Fruit fly (Drosophila melanogaster) whole organism, prepupa: ENCODE data around the gene disp.

ENCODE experiments used
- Blimp-1 ChIP-seq: fragments of 200-800 bp; sonication (Bioruptor generic); optimal IDR thresholded peaks from 3 replicates; lab custom pipeline; 2017; ENCODE audit warnings: missing biosample characterization, missing genetic modification characterization, mild to moderate bottlenecking, moderate library complexity, missing genetic modification reagents
- CG11294 ChIP-seq: fragments of 200-800 bp; sonication (Bioruptor generic); IDR thresholded peaks from 2 replicates; pipeline ENCODE4 v1.3.6; 2022; ENCODE audit warnings: missing biosample characterization, missing genetic modification characterization
- CG11762 ChIP-seq: fragments of 200-800 bp; sonication (Bioruptor generic); optimal IDR thresholded peaks from 3 replicates; lab custom pipeline; 2016; ENCODE audit warnings: missing biosample characterization, missing genetic modification characterization; ENCODE audit not compliant: insufficient read depth
- CG11902 ChIP-seq: fragments of 200-800 bp; sonication (Bioruptor generic); optimal IDR thresholded peaks from 3 replicates; lab custom pipeline; 2016; ENCODE audit warnings: missing biosample characterization, missing genetic modification characterization
- CG15336 ChIP-seq: fragments of 200-800 bp; sonication (Bioruptor generic); IDR thresholded peaks from 2 replicates; pipeline ENCODE4 v1.3.6; 2022; ENCODE audit warnings: missing biosample characterization, missing genetic modification characterization
- CG1621 ChIP-seq: fragments of 200-800 bp; sonication (Bioruptor generic); optimal IDR thresholded peaks from 3 replicates; lab custom pipeline; 2018; ENCODE audit warnings: missing biosample characterization, mild to moderate bottlenecking, missing genetic modification characterization
- CG16779 ChIP-seq: fragments of 200-800 bp; sonication (Bioruptor generic); optimal IDR thresholded peaks from 3 replicates; lab custom pipeline; 2017; ENCODE audit warnings: missing biosample characterization, mild to moderate bottlenecking, missing genetic modification characterization
- CG3032 ChIP-seq: fragments of 200-800 bp; optimal IDR thresholded peaks from 2 replicates; lab custom pipeline; 2019; ENCODE audit warnings: missing biosample characterization, mild to moderate bottlenecking, missing genetic modification characterization, moderate library complexity
- CG31627 ChIP-seq: fragments of 200-800 bp; sonication (Bioruptor generic); optimal IDR thresholded peaks from 3 replicates; lab custom pipeline; 2016; ENCODE audit warnings: missing biosample characterization, missing genetic modification characterization
- CG32006 ChIP-seq: fragments of 200-800 bp; sonication (Bioruptor generic); optimal IDR thresholded peaks from 3 replicates; lab custom pipeline; 2017; ENCODE audit warnings: missing biosample characterization, mild to moderate bottlenecking, missing genetic modification characterization
- CG34406 ChIP-seq: fragments of 200-800 bp; sonication (Bioruptor generic); optimal IDR thresholded peaks from 3 replicates; lab custom pipeline; 2016; ENCODE audit warnings: missing biosample characterization, missing genetic modification characterization
- CG3919 ChIP-seq: fragments of 200-800 bp; sonication (Bioruptor generic); optimal IDR thresholded peaks from 3 replicates; lab custom pipeline; 2016; ENCODE audit warnings: missing biosample characterization, missing genetic modification characterization
- CG6163 ChIP-seq: fragments of 200-800 bp; sonication (Bioruptor generic); IDR thresholded peaks from 3 replicates; pipeline ENCODE4 v1.3.6; 2022; ENCODE audit warnings: missing biosample characterization, missing genetic modification characterization
- CG6276 ChIP-seq: fragments of 200-800 bp; sonication (Bioruptor generic); optimal IDR thresholded peaks from 2 replicates; lab custom pipeline; 2017; ENCODE audit warnings: missing biosample characterization, mild to moderate bottlenecking, missing genetic modification characterization
- CG6792 ChIP-seq: fragments of 200-800 bp; sonication (Bioruptor generic); optimal IDR thresholded peaks from 3 replicates; lab custom pipeline; 2016; ENCODE audit warnings: missing biosample characterization, missing genetic modification characterization
- CG6808 ChIP-seq: fragments of 200-800 bp; sonication (Bioruptor generic); optimal IDR thresholded peaks from 3 replicates; lab custom pipeline; 2017; ENCODE audit warnings: missing biosample characterization, missing genetic modification characterization, mild to moderate bottlenecking, moderate library complexity, missing genetic modification reagents
- CG6854 ChIP-seq: fragments of 200-800 bp; sonication (Bioruptor generic); optimal IDR thresholded peaks from 2 replicates; lab custom pipeline; 2017; ENCODE audit warnings: missing biosample characterization, mild to moderate bottlenecking, missing genetic modification characterization
- CG7368 ChIP-seq: fragments of 200-800 bp; sonication (Bioruptor generic); optimal IDR thresholded peaks from 3 replicates; lab custom pipeline; 2016; ENCODE audit warnings: missing biosample characterization, missing genetic modification characterization
- CG8119 ChIP-seq: fragments of 200-800 bp; sonication (Bioruptor generic); IDR thresholded peaks from 3 replicates; pipeline ENCODE4 v1.3.6; 2022; ENCODE audit warnings: missing biosample characterization, missing genetic modification characterization
- CG8319 ChIP-seq: fragments of 200-800 bp; sonication (Bioruptor generic); optimal IDR thresholded peaks from 3 replicates; lab custom pipeline; 2016; ENCODE audit warnings: missing biosample characterization, missing genetic modification characterization
- CG8632 ChIP-seq: fragments of 200-800 bp; sonication (Bioruptor generic); optimal IDR thresholded peaks from 3 replicates; lab custom pipeline; 2016; ENCODE audit warnings: missing biosample characterization, missing genetic modification characterization
- CG9139 ChIP-seq: fragments of 200-800 bp; sonication (Bioruptor generic); optimal IDR thresholded peaks from 3 replicates; lab custom pipeline; 2017; ENCODE audit warnings: missing biosample characterization, mild to moderate bottlenecking, missing genetic modification characterization
- Eip93F ChIP-seq: fragments of 200-800 bp; sonication (Bioruptor generic); optimal IDR thresholded peaks from 2 replicates; lab custom pipeline; 2016; ENCODE audit warnings: missing biosample characterization, mild to moderate bottlenecking, missing genetic modification characterization
- Ets21C ChIP-seq: fragments of 200-800 bp; sonication (Bioruptor generic); optimal IDR thresholded peaks from 3 replicates; lab custom pipeline; 2016; ENCODE audit warnings: missing biosample characterization, missing genetic modification characterization
- Ets96B ChIP-seq: fragments of 200-800 bp; optimal IDR thresholded peaks from 2 replicates; lab custom pipeline; 2019; ENCODE audit warnings: missing biosample characterization, mild to moderate bottlenecking, missing genetic modification characterization, moderate library complexity
- Gug ChIP-seq: fragments of 200-800 bp; sonication (Bioruptor generic); IDR thresholded peaks from 2 replicates; pipeline ENCODE4 v1.3.6; 2022; ENCODE audit warnings: missing biosample characterization, missing genetic modification characterization
- Hr38 ChIP-seq: sonication (Bioruptor generic); optimal IDR thresholded peaks from 2 replicates; lab custom pipeline; 2016; ENCODE audit warnings: missing biosample characterization, missing genetic modification characterization
- Hr39 ChIP-seq: fragments of 200-800 bp; sonication (Bioruptor generic); optimal IDR thresholded peaks from 2 replicates; lab custom pipeline; 2016; ENCODE audit warnings: missing biosample characterization, missing genetic modification characterization
- Hr4 ChIP-seq: fragments of 200-800 bp; sonication (Bioruptor generic); optimal IDR thresholded peaks from 3 replicates; lab custom pipeline; 2016; ENCODE audit warnings: missing biosample characterization, missing genetic modification characterization
- Lpt ChIP-seq: fragments of 200-800 bp; sonication (Bioruptor generic); optimal IDR thresholded peaks from 3 replicates; lab custom pipeline; 2016; ENCODE audit warnings: missing biosample characterization, missing genetic modification characterization
- Met ChIP-seq: fragments of 200-800 bp; sonication (Bioruptor generic); optimal IDR thresholded peaks from 3 replicates; lab custom pipeline; 2016; ENCODE audit warnings: missing biosample characterization, missing genetic modification characterization
- OdsH ChIP-seq: fragments of 200-800 bp; sonication (Bioruptor generic); optimal IDR thresholded peaks from 3 replicates; lab custom pipeline; 2016; ENCODE audit warnings: missing biosample characterization, missing genetic modification characterization
- Sox102F ChIP-seq: fragments of 200-800 bp; sonication (Bioruptor generic); optimal IDR thresholded peaks from 2 replicates; lab custom pipeline; 2016; ENCODE audit warnings: missing biosample characterization, mild to moderate bottlenecking, missing genetic modification characterization
- Sox15 ChIP-seq: fragments of 200-800 bp; sonication (Bioruptor generic); optimal IDR thresholded peaks from 3 replicates; lab custom pipeline; 2016; ENCODE audit warnings: missing biosample characterization, missing genetic modification characterization
- achi ChIP-seq: fragments of 200-800 bp; sonication (Bioruptor generic); optimal IDR thresholded peaks from 3 replicates; lab custom pipeline; 2016; ENCODE audit warnings: missing biosample characterization, missing genetic modification characterization
- acj6 ChIP-seq: fragments of 200-800 bp; sonication (Bioruptor generic); optimal IDR thresholded peaks from 3 replicates; lab custom pipeline; 2016; ENCODE audit warnings: missing biosample characterization, missing genetic modification characterization
- dsx ChIP-seq: fragments of 200-800 bp; optimal IDR thresholded peaks from 3 replicates; lab custom pipeline; 2019; ENCODE audit warnings: missing biosample characterization, mild to moderate bottlenecking, missing genetic modification characterization, moderate library complexity; ENCODE audit not compliant: poor library complexity, severe bottlenecking
- esn ChIP-seq: fragments of 200-800 bp; sonication (Bioruptor generic); optimal IDR thresholded peaks from 2 replicates; lab custom pipeline; 2016; ENCODE audit warnings: missing biosample characterization, mild to moderate bottlenecking, missing genetic modification characterization, moderate library complexity
- fkh ChIP-seq: fragments of 200-800 bp; sonication (Bioruptor generic); optimal IDR thresholded peaks from 3 replicates; lab custom pipeline; 2017; ENCODE audit warnings: missing biosample characterization, mild to moderate bottlenecking, missing genetic modification characterization, moderate library complexity
- net ChIP-seq: fragments of 200-800 bp; sonication (Bioruptor generic); optimal IDR thresholded peaks from 3 replicates; lab custom pipeline; 2016; ENCODE audit warnings: missing biosample characterization, missing genetic modification characterization
- pdm3 ChIP-seq: fragments of 200-800 bp; sonication (Bioruptor generic); optimal IDR thresholded peaks from 3 replicates; lab custom pipeline; 2016; ENCODE audit warnings: missing biosample characterization, missing genetic modification characterization
- salr ChIP-seq, 2 experiments: fragments of 200-800 bp; sonication (Bioruptor generic); optimal IDR thresholded peaks; 3 replicates each; lab custom pipeline; 2016 to 2018; ENCODE audit warnings: missing biosample characterization in 2 of 2, missing genetic modification characterization in 2 of 2, mild to moderate bottlenecking in 1 of 2
- ss ChIP-seq, 2 experiments: fragments of 200-800 bp; sonication (Bioruptor generic); optimal IDR thresholded peaks; 2 replicates in 1 of 2; 3 replicates in 1 of 2; lab custom pipeline; 2017 to 2018; ENCODE audit warnings: mild to moderate bottlenecking in 2 of 2, missing biosample characterization in 2 of 2, missing genetic modification characterization in 2 of 2, moderate library complexity in 1 of 2
- svp ChIP-seq: fragments of 200-800 bp; sonication (Bioruptor generic); peaks from one replicate; lab custom pipeline; 2016; ENCODE audit warnings: missing biosample characterization, missing genetic modification characterization
- topi ChIP-seq: fragments of 200-800 bp; sonication (Bioruptor generic); optimal IDR thresholded peaks from 3 replicates; lab custom pipeline; 2016; ENCODE audit warnings: missing biosample characterization, missing genetic modification characterization

Gene disp

dm6 chr3R:5862032-5862641 lies 6.0 kb upstream of the disp start, which contains the start of gene CG2017 (continued):
- TF ChIP-seq CG6163 (GFP tag; lab: Robert Waterston, UW) (peak; percentile 50; the same call in 1 of the 3 replicates), CG3032 (tag; lab: Kevin White, UChicago) (peak; percentile 19), CG6854 (GFP tag; lab: Kevin White, UChicago) (no peak), Gug (GFP tag; lab: Robert Waterston, UW) (no peak), CG31627 (GFP tag; lab: Kevin White, UChicago) (peak; percentile 41), CG8632 (GFP tag; lab: Kevin White, UChicago) (no peak), CG34406 (GFP tag; lab: Kevin White, UChicago) (peak; percentile 23), Eip93F (GFP tag; lab: Kevin White, UChicago) (no peak), Sox102F (GFP tag; lab: Kevin White, UChicago) (no peak), CG1621 (tag; lab: Kevin White, UChicago) (peak; percentile 21), Met (peak; percentile 44), dsx (peak; percentile 34), Blimp-1 (GFP tag; lab: Kevin White, UChicago) (no peak), CG16779 (no peak), CG6808 (GFP tag; lab: Kevin White, UChicago) (peak; percentile 5), Ets21C (peak; percentile 15)

- TF ChIP-seq CG8632 (GFP tag; lab: Kevin White, UChicago) (peak; percentile 5), Ets96B (no peak), CG6808 (GFP tag; lab: Kevin White, UChicago) (peak; percentile 8), dsx (no peak), Sox15 (GFP tag; lab: Kevin White, UChicago) (no peak), pdm3 (GFP tag; lab: Kevin White, UChicago) (peak; percentile 58), CG7368 (GFP tag; lab: Kevin White, UChicago) (no peak), CG11294 (GFP tag; lab: Robert Waterston, UW) (no peak; the same call in 1 of the 2 replicates), salr (GFP tag; optimal IDR thresholded peaks at IDR 0.05; lab: Kevin White, UChicago) (peak in 1 of 2 experiments; percentile 51), CG6276 (GFP tag; lab: Kevin White, UChicago) (no peak), svp (GFP tag; lab: Kevin White, UChicago) (no peak), Gug (GFP tag; lab: Robert Waterston, UW) (no peak; the same call in 1 of the 2 replicates), CG8119 (GFP tag; lab: Robert Waterston, UW) (no peak), topi (GFP tag; lab: Kevin White, UChicago) (peak; percentile 61), CG6163 (GFP tag; lab: Robert Waterston, UW) (0 out of 3 replicates have a peak, but pooled peaks have one; percentile 45), CG15336 (peak; percentile 26; the same call in 1 of the 2 replicates), CG32006 (GFP tag; lab: Kevin White, UChicago) (peak; percentile 74), Sox102F (GFP tag; lab: Kevin White, UChicago) (peak; percentile 29), CG6792 (GFP tag; lab: Kevin White, UChicago) (peak; percentile 12), Eip93F (GFP tag; lab: Kevin White, UChicago) (no peak), Ets21C (peak; percentile 16), CG11762 (GFP tag; lab: Kevin White, UChicago) (no peak), Hr39 (peak; percentile 43), Met (peak; percentile 58), Blimp-1 (GFP tag; lab: Kevin White, UChicago) (peak; percentile 74), achi (GFP tag; lab: Kevin White, UChicago) (peak; percentile 30), Lpt (GFP tag; lab: Kevin White, UChicago) (no peak), CG3919 (GFP tag; lab: Kevin White, UChicago) (no peak), Hr38 (GFP tag; lab: Kevin White, UChicago) (no peak), Hr4 (peak; percentile 45), acj6 (GFP tag; lab: Kevin White, UChicago) (peak; percentile 58), fkh (GFP tag; lab: Kevin White, UChicago) (peak; percentile 58), CG3032 (tag; lab: Kevin White, UChicago) (peak; percentile 22), esn (GFP tag; lab: Kevin White, UChicago) (peak; percentile 68), CG11902 (peak; percentile 6), CG9139 (no peak), OdsH (GFP tag; lab: Kevin White, UChicago) (peak; percentile 39), CG8319 (GFP tag; lab: Kevin White, UChicago) (no peak), ss (GFP tag; optimal IDR thresholded peaks at IDR 0.05; lab: Kevin White, UChicago) (peak in 1 of 2 experiments; percentile 4), CG6854 (GFP tag; lab: Kevin White, UChicago) (no peak), net (GFP tag; lab: Kevin White, UChicago) (peak; percentile 46)
These were observed 5.2 kb upstream of the disp start for dm6 chr3R:5861218-5861902.
